Fruit fly (Drosophila melanogaster): ENCODE data around the gene Paics.

DNA sequence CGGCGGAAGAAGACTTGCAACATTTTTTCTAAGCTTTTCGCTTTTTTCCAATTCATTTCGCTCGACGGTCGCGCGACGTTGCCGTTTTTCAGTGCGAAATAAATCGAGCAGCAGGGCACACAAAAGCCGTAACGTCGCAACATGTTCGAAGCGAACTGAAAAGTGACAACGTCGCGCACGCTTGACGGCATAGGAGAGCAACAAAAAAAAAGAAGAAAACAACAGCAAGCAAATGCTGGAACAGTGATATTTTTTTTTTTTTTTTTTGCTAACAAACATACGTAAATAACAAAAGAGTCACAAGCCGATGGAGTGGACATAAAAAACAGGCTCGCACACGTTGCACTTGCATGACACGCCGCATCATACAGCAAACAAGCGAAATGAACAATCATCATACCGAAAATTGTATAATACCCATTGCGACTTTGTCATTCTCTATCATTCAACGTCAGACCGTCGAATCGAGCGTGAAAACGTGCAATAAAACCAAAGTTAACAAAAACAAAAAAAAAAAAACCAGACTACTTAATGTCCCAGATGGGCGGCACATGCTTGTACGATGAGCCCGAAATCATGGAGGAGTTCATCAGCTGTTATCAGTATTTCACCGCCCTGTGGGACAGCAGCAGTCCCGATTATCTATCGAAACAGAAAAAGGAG, 16.3 kb downstream of the Paics start, which contains the start of gene CG4004:
- TF ChIP-seq CG8478 (optimal IDR thresholded peaks at IDR 0.05) (no peak), CTCF (optimal IDR thresholded peaks at IDR 0.05) (no peak)
